Worm (Caenorhabditis elegans) whole organism, L2 larva: Measurements from ENCODE around the gene blos-7.

Experiments used
- C34F6.9 ChIP-seq: fragments of 150-350 bp; optimal IDR thresholded peaks from 2 replicates; lab custom pipeline; 2014; ENCODE audit warnings: missing biosample characterization, missing genetic modification characterization
- F13H6.1 ChIP-seq: sonication (generic microtip); optimal IDR thresholded peaks from 2 replicates; lab custom pipeline; 2016; ENCODE audit warnings: missing genetic modification characterization, missing compliant biosample characterization
- R02D3.7 ChIP-seq: fragments of 150-350 bp; optimal IDR thresholded peaks from 2 replicates; lab custom pipeline; 2014; ENCODE audit warnings: missing biosample characterization, missing genetic modification characterization
- Y55F3AM.14 ChIP-seq: fragments of 200-800 bp; sonication (Bioruptor generic); optimal IDR thresholded peaks from 2 replicates; lab custom pipeline; 2018; ENCODE audit warnings: mild to moderate bottlenecking, missing genetic modification characterization, missing compliant biosample characterization
- ZK546.5 ChIP-seq: sonication (generic microtip); optimal IDR thresholded peaks from 2 replicates; lab custom pipeline; 2017; ENCODE audit warnings: missing biosample characterization, missing genetic modification characterization
- alr-1 ChIP-seq: fragments of 150-350 bp; optimal IDR thresholded peaks from 2 replicates; lab custom pipeline; 2014; ENCODE audit warnings: missing biosample characterization, missing genetic modification characterization
- ama-1 ChIP-seq: fragments of 150-350 bp; optimal IDR thresholded peaks from 2 replicates; lab custom pipeline; 2018; ENCODE audit warnings: inconsistent platforms
- blmp-1 ChIP-seq: sonication (generic microtip); optimal IDR thresholded peaks from 2 replicates; lab custom pipeline; 2017; ENCODE audit warnings: missing genetic modification characterization, mild to moderate bottlenecking, missing compliant biosample characterization, antibody characterized with exemption, moderate library complexity; ENCODE audit not compliant: insufficient read depth
- ceh-16 ChIP-seq: fragments of 150-350 bp; optimal IDR thresholded peaks from 2 replicates; lab custom pipeline; 2014; ENCODE audit warnings: missing biosample characterization, missing genetic modification characterization
- crh-2 ChIP-seq: sonication (generic microtip); optimal IDR thresholded peaks from 2 replicates; lab custom pipeline; 2017; ENCODE audit warnings: missing biosample characterization, missing genetic modification characterization
- dmd-4 ChIP-seq: sonication (generic microtip); optimal IDR thresholded peaks from 2 replicates; lab custom pipeline; 2017; ENCODE audit warnings: missing biosample characterization, missing genetic modification characterization
- elt-1 ChIP-seq: fragments of 150-350 bp; optimal IDR thresholded peaks from 2 replicates; lab custom pipeline; 2014; ENCODE audit warnings: missing biosample characterization, missing genetic modification characterization
- fos-1 ChIP-seq: fragments of 150-350 bp; optimal IDR thresholded peaks from 2 replicates; lab custom pipeline; 2014; ENCODE audit warnings: missing biosample characterization, missing genetic modification characterization
- gmeb-1 ChIP-seq: fragments of 150-350 bp; optimal IDR thresholded peaks from 2 replicates; lab custom pipeline; 2014; ENCODE audit warnings: missing biosample characterization, missing genetic modification characterization
- lin-11 ChIP-seq: fragments of 150-350 bp; sonication (generic microtip); optimal IDR thresholded peaks from 2 replicates; lab custom pipeline; 2014; ENCODE audit warnings: missing biosample characterization, missing genetic modification characterization, inconsistent platforms, mixed read lengths
- lin-13 ChIP-seq: fragments of 150-350 bp; optimal IDR thresholded peaks from 2 replicates; lab custom pipeline; 2014; ENCODE audit warnings: missing biosample characterization, missing genetic modification reagents, missing genetic modification characterization
- lsy-2 ChIP-seq, 2 experiments: fragments of 150-350 bp in 1 of 2; sonication (generic microtip) in 1 of 2; optimal IDR thresholded peaks; 2 replicates each; lab custom pipeline; 2014 to 2017; ENCODE audit warnings: missing biosample characterization in 2 of 2, missing genetic modification characterization in 2 of 2
- mab-5 ChIP-seq: fragments of 150-350 bp; optimal IDR thresholded peaks from 2 replicates; lab custom pipeline; 2014; ENCODE audit warnings: missing biosample characterization, missing genetic modification characterization
- mdl-1 ChIP-seq, 2 experiments: fragments of 150-350 bp in 1 of 2; sonication (generic microtip) in 1 of 2; optimal IDR thresholded peaks; 2 replicates each; lab custom pipeline; 2017; ENCODE audit warnings: missing biosample characterization in 2 of 2, missing genetic modification characterization in 2 of 2
- nhr-10 ChIP-seq: sonication (generic microtip); optimal IDR thresholded peaks from 2 replicates; lab custom pipeline; 2017; ENCODE audit warnings: missing biosample characterization, missing genetic modification characterization
- nhr-11 ChIP-seq: fragments of 150-350 bp; optimal IDR thresholded peaks from 2 replicates; lab custom pipeline; 2014; ENCODE audit warnings: missing biosample characterization, missing genetic modification characterization
- nhr-129 ChIP-seq: fragments of 150-350 bp; optimal IDR thresholded peaks from 2 replicates; lab custom pipeline; 2014; ENCODE audit warnings: missing biosample characterization, missing genetic modification characterization
- nhr-21 ChIP-seq: fragments of 150-350 bp; optimal IDR thresholded peaks from 2 replicates; lab custom pipeline; 2014; ENCODE audit warnings: missing biosample characterization, missing genetic modification characterization
- nhr-23 ChIP-seq: fragments of 150-350 bp; optimal IDR thresholded peaks from 2 replicates; lab custom pipeline; 2014; ENCODE audit warnings: missing biosample characterization, missing genetic modification reagents, missing genetic modification characterization
- nhr-237 ChIP-seq: fragments of 150-350 bp; optimal IDR thresholded peaks from 2 replicates; lab custom pipeline; 2014; ENCODE audit warnings: missing biosample characterization, missing genetic modification characterization
- nhr-25 ChIP-seq: fragments of 150-350 bp; sonication (generic microtip); optimal IDR thresholded peaks from 3 replicates; lab custom pipeline; 2014; ENCODE audit warnings: missing biosample characterization, missing genetic modification characterization
- nhr-6 ChIP-seq: fragments of 150-350 bp; optimal IDR thresholded peaks from 2 replicates; lab custom pipeline; 2014; ENCODE audit warnings: missing biosample characterization, missing genetic modification characterization
- nhr-77 ChIP-seq: fragments of 150-350 bp; optimal IDR thresholded peaks from 2 replicates; lab custom pipeline; 2014; ENCODE audit warnings: missing biosample characterization, missing genetic modification characterization
- sem-4 ChIP-seq: fragments of 150-350 bp; optimal IDR thresholded peaks from 2 replicates; lab custom pipeline; 2014; ENCODE audit warnings: missing biosample characterization, missing genetic modification reagents, missing genetic modification characterization
- skn-1 ChIP-seq: sonication (generic microtip); optimal IDR thresholded peaks from 2 replicates; lab custom pipeline; 2017; ENCODE audit warnings: missing biosample characterization, missing genetic modification characterization
- sma-3 ChIP-seq: sonication (generic microtip); optimal IDR thresholded peaks from 2 replicates; lab custom pipeline; 2016; ENCODE audit warnings: missing genetic modification reagents, missing genetic modification characterization, missing compliant biosample characterization
- sma-9 ChIP-seq, 2 experiments: fragments of 150-350 bp in 1 of 2; sonication (generic microtip) in 1 of 2; optimal IDR thresholded peaks; 2 replicates each; lab custom pipeline; 2014 to 2016; ENCODE audit warnings: missing genetic modification characterization in 2 of 2, mild to moderate bottlenecking in 1 of 2, missing biosample characterization in 1 of 2, missing compliant biosample characterization in 1 of 2, missing genetic modification reagents in 1 of 2, moderate library complexity in 1 of 2
- snpc-4 ChIP-seq: fragments of 150-350 bp; optimal IDR thresholded peaks from 2 replicates; lab custom pipeline; 2014; ENCODE audit warnings: missing biosample characterization, missing genetic modification characterization
- unc-55 ChIP-seq: fragments of 150-350 bp; sonication (generic microtip); optimal IDR thresholded peaks from 3 replicates; lab custom pipeline; 2014; ENCODE audit warnings: missing biosample characterization, missing genetic modification reagents, missing genetic modification characterization
- unc-62 ChIP-seq: fragments of 150-350 bp; optimal IDR thresholded peaks from 2 replicates; lab custom pipeline; 2014; ENCODE audit warnings: missing biosample characterization, missing genetic modification reagents, missing genetic modification characterization
- zag-1 ChIP-seq: fragments of 150-350 bp; optimal IDR thresholded peaks from 2 replicates; lab custom pipeline; 2014; ENCODE audit warnings: missing biosample characterization, missing genetic modification characterization
- ztf-11 ChIP-seq: sonication (generic microtip); optimal IDR thresholded peaks from 2 replicates; lab custom pipeline; 2017; ENCODE audit warnings: missing biosample characterization, missing genetic modification characterization
- ztf-4 ChIP-seq: fragments of 150-350 bp; optimal IDR thresholded peaks from 2 replicates; lab custom pipeline; 2014; ENCODE audit warnings: missing biosample characterization, missing genetic modification characterization

blos-7 gene

ce11 chrIV:3557331-3557730 lies 25.4 kb downstream of the blos-7 start, which contains the start of gene osm-9:
Gene osm-9 (minus strand): TSS chrIV:3557431.
- TF ChIP-seq ZK546.5 (no peak), R02D3.7 (tag; lab: Kevin White, UChicago) (no peak), fos-1 (no peak)

ce11 chrIV:3552933-3553332 lies 29.8 kb downstream of the blos-7 start:
- TF ChIP-seq ztf-4 (no peak), dmd-4 (tag; lab: Kevin White, UChicago) (no peak), nhr-6 (tag; lab: Kevin White, UChicago) (no peak), zag-1 (tag; lab: Kevin White, UChicago) (no peak), nhr-10 (tag; lab: Kevin White, UChicago) (no peak), nhr-21 (tag; lab: Kevin White, UChicago) (no peak), nhr-11 (tag; lab: Kevin White, UChicago) (no peak), lin-11 (tag; lab: Kevin White, UChicago) (no peak), lin-13 (GFP tag; lab: Kevin White, UChicago) (no peak)
- TF ChIP-seq, all 48 proteins: peak for 0

ce11 chrIV:3551777-3552462 lies 30.8 kb downstream of the blos-7 start:
- TF ChIP-seq nhr-6 (tag; lab: Kevin White, UChicago) (no peak), sma-9 (GFP tag; optimal IDR thresholded peaks at IDR 0.05; lab: Kevin White, UChicago) (peak; percentile 67), sma-9 (tag; optimal IDR thresholded peaks at IDR 0.05; lab: Kevin White, UChicago) (no peak), lsy-2 (tag; optimal IDR thresholded peaks at IDR 0.05; lab: Kevin White, UChicago) (peak; percentile 15 to 46), Y55F3AM.14 (GFP tag; lab: Kevin White, UChicago) (peak; percentile 35), zag-1 (tag; lab: Kevin White, UChicago) (no peak), blmp-1 (tag; lab: Kevin White, UChicago) (no peak), nhr-129 (peak; percentile 56), elt-1 (tag; lab: Kevin White, UChicago) (no peak), nhr-77 (tag; lab: Kevin White, UChicago) (no peak), ZK546.5 (no peak), sma-3 (GFP tag; lab: Kevin White, UChicago) (peak; percentile 64), snpc-4 (tag; lab: Kevin White, UChicago) (no peak), nhr-23 (tag; lab: Kevin White, UChicago) (no peak), ztf-4 (no peak), lin-11 (tag; lab: Kevin White, UChicago) (peak; percentile 65), gmeb-1 (peak; percentile 65), fos-1 (peak; percentile 32), ztf-11 (tag; lab: Kevin White, UChicago) (no peak), F13H6.1 (tag; lab: Kevin White, UChicago) (peak; percentile 61), C34F6.9 (tag; lab: Kevin White, UChicago) (peak; percentile 37), alr-1 (tag; lab: Kevin White, UChicago) (no peak), mdl-1 (tag; optimal IDR thresholded peaks at IDR 0.05; lab: Kevin White, UChicago) (no peak), skn-1 (tag; lab: Kevin White, UChicago) (no peak), ceh-16 (tag; lab: Kevin White, UChicago) (no peak), nhr-237 (no peak), unc-62 (no peak), nhr-25 (tag; lab: Kevin White, UChicago) (no peak), sem-4 (tag; lab: Kevin White, UChicago) (no peak), unc-55 (GFP tag; lab: Kevin White, UChicago) (peak; percentile 59), crh-2 (tag; lab: Kevin White, UChicago) (peak; percentile 49), ama-1 (lab: Kevin White, UChicago) (no peak), nhr-21 (tag; lab: Kevin White, UChicago) (peak; percentile 33), mab-5 (tag; lab: Kevin White, UChicago) (no peak)
